Fruit fly (Drosophila melanogaster): ENCODE results near the gene Wdfy2.

The Wdfy2 gene

dm6 chr2L:10472257-10472656, 49.2 kb downstream of the Wdfy2 start:
- TF ChIP-seq ey (GFP tag; optimal IDR thresholded peaks at IDR 0.05) (no peak), h (GFP tag; optimal IDR thresholded peaks at IDR 0.05) (no peak), psq (GFP tag; optimal IDR thresholded peaks at IDR 0.05) (no peak), Dif (GFP tag; optimal IDR thresholded peaks at IDR 0.05; ENCODE audit: partially characterized antibody) (no peak), tai (GFP tag; optimal IDR thresholded peaks at IDR 0.05) (no peak), br (GFP tag; optimal IDR thresholded peaks at IDR 0.05) (no peak), pan (optimal IDR thresholded peaks at IDR 0.05) (no peak), fru (GFP tag; optimal IDR thresholded peaks at IDR 0.05) (no peak), dsf (GFP tag; optimal IDR thresholded peaks at IDR 0.05; ENCODE audit: borderline replicate concordance) (no peak), OdsH (GFP tag; optimal IDR thresholded peaks at IDR 0.05) (no peak), Dfd (GFP tag; optimal IDR thresholded peaks at IDR 0.05) (no peak), CG32264 (GFP tag; optimal IDR thresholded peaks at IDR 0.05) (no peak)

DNA sequence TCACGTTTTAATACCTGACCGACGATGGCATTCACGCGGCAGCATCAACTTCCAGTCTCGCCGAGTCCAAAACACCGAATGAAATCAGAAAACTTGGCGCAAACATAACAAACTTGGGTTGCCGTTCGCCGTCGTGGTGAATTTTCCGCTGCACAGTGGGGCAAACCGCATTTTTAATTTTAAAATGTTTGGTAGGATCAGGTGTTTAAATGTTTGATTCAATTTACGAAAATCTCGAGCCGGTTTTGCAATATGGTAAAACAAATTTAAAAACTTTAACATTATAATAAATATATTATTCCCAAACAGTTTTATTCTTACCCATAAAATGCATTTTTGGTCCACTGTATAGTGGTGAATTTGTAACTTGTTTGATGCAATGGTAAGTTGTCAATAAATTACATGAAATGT, 51.2 kb downstream of the Wdfy2 start, which contains the start of gene RluA-1:
TSS of gene RluA-1 (minus strand) at position 82 of the 411 bp plus-strand sequence.
- no peak for TF ChIP-seq N (GFP tag; optimal IDR thresholded peaks at IDR 0.05)
- TF ChIP-seq sage (GFP tag; optimal IDR thresholded peaks at IDR 0.05), result peak; percentile 69
- peak; percentile 32 for TF ChIP-seq tai (GFP tag; optimal IDR thresholded peaks at IDR 0.05)
- no peak for TF ChIP-seq GATAd (GFP tag; optimal IDR thresholded peaks at IDR 0.05)
- TF ChIP-seq Rel (GFP tag; optimal IDR thresholded peaks at IDR 0.05), result peak; percentile 49
- TF ChIP-seq Rel (tag; optimal IDR thresholded peaks at IDR 0.05), result peak; percentile 86
- no peak for TF ChIP-seq Vsx2 (GFP tag; optimal IDR thresholded peaks at IDR 0.05; ENCODE audit: partially characterized antibody)
- no peak for TF ChIP-seq Myc (optimal IDR thresholded peaks at IDR 0.05)
- peak; percentile 26 for TF ChIP-seq Mio (GFP tag; optimal IDR thresholded peaks at IDR 0.05)
- no peak for TF ChIP-seq usp (GFP tag; optimal IDR thresholded peaks at IDR 0.05)
- no peak for TF ChIP-seq lola (GFP tag; optimal IDR thresholded peaks at IDR 0.05)
- TF ChIP-seq foxo (GFP tag; optimal IDR thresholded peaks at IDR 0.05), result peak in 1 of 2 experiments; percentile 93
- peak; percentile 87 for TF ChIP-seq CG9705 (GFP tag; optimal IDR thresholded peaks at IDR 0.05)
- TF ChIP-seq br (GFP tag; optimal IDR thresholded peaks at IDR 0.05), result peak; percentile 86
- no peak for TF ChIP-seq CrebA (GFP tag; optimal IDR thresholded peaks at IDR 0.05; ENCODE audit: borderline replicate concordance)
- peak; percentile 95 for TF ChIP-seq HLH106 (tag; optimal IDR thresholded peaks at IDR 0.05)
- peak; percentile 99 for TF ChIP-seq sv (GFP tag; optimal IDR thresholded peaks at IDR 0.05)
- TF ChIP-seq Jra (GFP tag; optimal IDR thresholded peaks at IDR 0.05), result no peak
- TF ChIP-seq jim (GFP tag; optimal IDR thresholded peaks at IDR 0.05), result no peak
- TF ChIP-seq dsf (GFP tag; optimal IDR thresholded peaks at IDR 0.05; ENCODE audit: borderline replicate concordance), result peak; percentile 43
- peak; percentile 94 for TF ChIP-seq rgr (GFP tag; optimal IDR thresholded peaks at IDR 0.05)
- TF ChIP-seq Hr78 (GFP tag; optimal IDR thresholded peaks at IDR 0.05), result no peak
- TF ChIP-seq Hnf4 (GFP tag; optimal IDR thresholded peaks at IDR 0.05), result peak; percentile 74
- TF ChIP-seq Hr83 (GFP tag; optimal IDR thresholded peaks at IDR 0.05; ENCODE audit: poor library complexity, severe bottlenecking), result peak; percentile 35
- TF ChIP-seq ey (GFP tag; optimal IDR thresholded peaks at IDR 0.05), result peak; percentile 74
- no peak for TF ChIP-seq Dif (GFP tag; optimal IDR thresholded peaks at IDR 0.05; ENCODE audit: partially characterized antibody)
- TF ChIP-seq Dfd (GFP tag; optimal IDR thresholded peaks at IDR 0.05), result no peak
- TF ChIP-seq OdsH (GFP tag; optimal IDR thresholded peaks at IDR 0.05), result peak; percentile 90
- peak; percentile 93 for TF ChIP-seq h (GFP tag; optimal IDR thresholded peaks at IDR 0.05)
- TF ChIP-seq dmrt93B (GFP tag; optimal IDR thresholded peaks at IDR 0.05), result peak; percentile 83
- peak; percentile 47 for TF ChIP-seq woc (GFP tag; optimal IDR thresholded peaks at IDR 0.05)
- peak; percentile 84 for TF ChIP-seq brk (GFP tag; optimal IDR thresholded peaks at IDR 0.05)
- TF ChIP-seq Abd-B (GFP tag; optimal IDR thresholded peaks at IDR 0.05), result no peak
- TF ChIP-seq dl (GFP tag; optimal IDR thresholded peaks at IDR 0.05; ENCODE audit: insufficient read depth in 1 of 2, partially characterized antibody in 2 of 2), result no peak
- peak; percentile 53 for TF ChIP-seq CG32264 (GFP tag; optimal IDR thresholded peaks at IDR 0.05)
- no peak for TF ChIP-seq pan (optimal IDR thresholded peaks at IDR 0.05)
- no peak for TF ChIP-seq fru (GFP tag; optimal IDR thresholded peaks at IDR 0.05)
- TF ChIP-seq Sp1 (GFP tag; optimal IDR thresholded peaks at IDR 0.05), result peak; percentile 93
- TF ChIP-seq psq (GFP tag; optimal IDR thresholded peaks at IDR 0.05), result peak; percentile 86
